Worm (Caenorhabditis elegans): ENCODE results near the gene F53F4.15.

DNA sequence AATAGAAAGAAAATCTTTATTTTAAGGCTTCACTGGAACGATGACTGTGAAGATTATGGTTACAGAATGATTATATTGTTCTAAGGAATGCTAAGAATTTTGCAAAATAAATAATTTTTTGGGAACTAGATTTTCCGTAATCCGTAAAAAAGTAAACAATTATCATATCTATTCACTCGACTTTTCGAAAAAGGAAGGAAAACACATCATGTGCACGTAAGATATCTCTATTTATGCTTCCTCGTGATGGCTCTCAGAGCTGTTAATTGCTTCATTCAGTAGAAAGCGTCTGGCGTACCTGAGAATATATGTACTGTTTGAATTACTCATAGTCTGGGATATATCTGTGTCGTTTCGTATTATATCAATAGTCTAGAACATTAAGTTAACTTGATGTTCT lies 1.0 kb upstream of the F53F4.15 start, which contains the start of gene srd-11:
- no peak for TF ChIP-seq elt-3 (tag; optimal IDR thresholded peaks at IDR 0.05)
- TF ChIP-seq ZK546.5 (tag; optimal IDR thresholded peaks at IDR 0.05) = no peak
- TF ChIP-seq ztf-4 (tag; optimal IDR thresholded peaks at IDR 0.05) = no peak
- TF ChIP-seq sma-3 (GFP tag; optimal IDR thresholded peaks at IDR 0.05) = no peak
- TF ChIP-seq nhr-25 (tag; optimal IDR thresholded peaks at IDR 0.05) = no peak
- TF ChIP-seq peb-1 (tag; optimal IDR thresholded peaks at IDR 0.05) = no peak
- no peak for TF ChIP-seq nhr-10 (tag; optimal IDR thresholded peaks at IDR 0.05)
- no peak for TF ChIP-seq nhr-237 (tag; optimal IDR thresholded peaks at IDR 0.05)
- no peak for TF ChIP-seq gmeb-1 (tag; optimal IDR thresholded peaks at IDR 0.05)
- TF ChIP-seq unc-62 (GFP tag; optimal IDR thresholded peaks at IDR 0.05) = no peak
- TF ChIP-seq skn-1 (tag; optimal IDR thresholded peaks at IDR 0.05) = no peak
